Fruit fly (Drosophila melanogaster): ENCODE data around the gene CG32756.

The CG32756 gene

dm6 chrX:5989368-5989767 lies 43.9 kb downstream of the CG32756 start (continued):
- TF ChIP-seq cato (GFP tag; optimal IDR thresholded peaks at IDR 0.05; ENCODE audit: borderline replicate concordance) = no peak
- TF ChIP-seq GATAe (GFP tag; conservative IDR thresholded peaks at IDR 0.05) = no peak
- peak; percentile 46 for TF ChIP-seq CG7556 (GFP tag; optimal IDR thresholded peaks at IDR 0.05)
- TF ChIP-seq scrt (GFP tag; optimal IDR thresholded peaks at IDR 0.05) = no peak
- TF ChIP-seq fd3F (GFP tag; optimal IDR thresholded peaks at IDR 0.05) = no peak
- TF ChIP-seq ap (GFP tag; IDR thresholded peaks at IDR 0.05) = peak; percentile 39; the same call in 1 of the 2 replicates
- TF ChIP-seq CG34422 (GFP tag; IDR thresholded peaks at IDR 0.05) = peak; percentile 63
- no peak for TF ChIP-seq dimm (GFP tag; IDR thresholded peaks at IDR 0.05)
- no peak for TF ChIP-seq CG12155 (GFP tag; optimal IDR thresholded peaks at IDR 0.05)
- no peak for TF ChIP-seq CG34224 (GFP tag; IDR thresholded peaks at IDR 0.05; ENCODE audit: partially characterized antibody)
- no peak for TF ChIP-seq h (optimal IDR thresholded peaks at IDR 0.05)
- no peak for TF ChIP-seq gcm2 (GFP tag; optimal IDR thresholded peaks at IDR 0.05)
- TF ChIP-seq bcd (GFP tag; optimal IDR thresholded peaks at IDR 0.05) = peak; percentile 6
- peak; percentile 61 for TF ChIP-seq CG17359 (tag; optimal IDR thresholded peaks at IDR 0.05)
- no peak for TF ChIP-seq Lhr (GFP tag; optimal IDR thresholded peaks at IDR 0.05)
- TF ChIP-seq CG11560 (tag; IDR thresholded peaks at IDR 0.05) = no peak
- TF ChIP-seq CG15011 (GFP tag; optimal IDR thresholded peaks at IDR 0.05) = no peak
- TF ChIP-seq Drgx (GFP tag; IDR thresholded peaks at IDR 0.05) = no peak
- no peak for TF ChIP-seq inv (GFP tag; IDR thresholded peaks at IDR 0.05; ENCODE audit: partially characterized antibody)
- TF ChIP-seq stc (GFP tag; IDR thresholded peaks at IDR 0.05) = peak; percentile 69
- no peak for TF ChIP-seq emc (GFP tag; optimal IDR thresholded peaks at IDR 0.05)
- TF ChIP-seq schlank (tag; optimal IDR thresholded peaks at IDR 0.05) = no peak
- no peak for TF ChIP-seq Nf-YB (GFP tag; optimal IDR thresholded peaks at IDR 0.05)
- TF ChIP-seq az2 (GFP tag; optimal IDR thresholded peaks at IDR 0.05) = peak; percentile 28
- no peak for TF ChIP-seq so (GFP tag; IDR thresholded peaks at IDR 0.05)
- TF ChIP-seq Dbx (GFP tag; IDR thresholded peaks at IDR 0.05) = no peak
- no peak for TF ChIP-seq CG12071 (GFP tag; optimal IDR thresholded peaks at IDR 0.05)
- TF ChIP-seq CG15073 (GFP tag; optimal IDR thresholded peaks at IDR 0.05) = no peak

- TF ChIP-seq CG2875 (GFP tag; optimal IDR thresholded peaks at IDR 0.05) (no peak), CG4707 (GFP tag; optimal IDR thresholded peaks at IDR 0.05) (peak; percentile 14), yki (optimal IDR thresholded peaks at IDR 0.05) (peak; percentile 18), pita (GFP tag; optimal IDR thresholded peaks at IDR 0.05) (peak; percentile 91), esg (GFP tag; conservative IDR thresholded peaks at IDR 0.05) (no peak), Meics (GFP tag; optimal IDR thresholded peaks at IDR 0.05) (no peak), CG12219 (GFP tag; optimal IDR thresholded peaks at IDR 0.05) (no peak), CG12769 (tag; optimal IDR thresholded peaks at IDR 0.05) (no peak), CG11504 (tag; optimal IDR thresholded peaks at IDR 0.05) (peak; percentile 29), CG43689 (GFP tag; IDR thresholded peaks at IDR 0.05) (no peak), Rfx (GFP tag; IDR thresholded peaks at IDR 0.05) (no peak), salm (tag; optimal IDR thresholded peaks at IDR 0.05) (no peak), CG13775 (GFP tag; optimal IDR thresholded peaks at IDR 0.05) (no peak), Mes4 (GFP tag; optimal IDR thresholded peaks at IDR 0.05) (no peak), CG11093 (GFP tag; IDR thresholded peaks at IDR 0.05) (no peak), CG9609 (GFP tag; optimal IDR thresholded peaks at IDR 0.05) (no peak), CG7987 (GFP tag; optimal IDR thresholded peaks at IDR 0.05) (no peak), CG18764 (GFP tag; optimal IDR thresholded peaks at IDR 0.05) (no peak), CG1602 (GFP tag; optimal IDR thresholded peaks at IDR 0.05) (no peak), Ada2b (GFP tag; IDR thresholded peaks at IDR 0.05) (no peak), HmgZ (tag; optimal IDR thresholded peaks at IDR 0.05) (peak; percentile 40), Fer3 (tag; optimal IDR thresholded peaks at IDR 0.05) (no peak), CG17186 (GFP tag; optimal IDR thresholded peaks at IDR 0.05) (no peak), nmo (GFP tag; optimal IDR thresholded peaks at IDR 0.05) (peak; percentile 7), Ptx1 (GFP tag; IDR thresholded peaks at IDR 0.05) (no peak), maf-S (GFP tag; optimal IDR thresholded peaks at IDR 0.05) (no peak)
These were observed 46.7 kb downstream of the CG32756 start for dm6 chrX:5992141-5992540.
